Worm (Caenorhabditis elegans) whole organism, midembryonic: Measurements from ENCODE around the gene T24D5.2.

Experiments used
- cog-1 ChIP-seq: sonication (generic microtip); optimal IDR thresholded peaks from 2 replicates; lab custom pipeline; 2016; ENCODE audit warnings: missing genetic modification characterization, missing compliant biosample characterization
- med-1 ChIP-seq: sonication (generic microtip); optimal IDR thresholded peaks from 2 replicates; lab custom pipeline; 2017; ENCODE audit warnings: missing genetic modification characterization, mild to moderate bottlenecking, missing compliant biosample characterization, antibody characterized with exemption, missing genetic modification reagents; ENCODE audit not compliant: insufficient read depth
- tab-1 ChIP-seq: fragments of 200-800 bp; sonication (Bioruptor generic); IDR thresholded peaks from 2 replicates; pipeline ENCODE4 v1.3.6; 2022; ENCODE audit warnings: missing genetic modification characterization, missing compliant biosample characterization
- ztf-23 ChIP-seq: fragments of 200-800 bp; sonication (Bioruptor generic); IDR thresholded peaks from 2 replicates; pipeline ENCODE4 v1.3.6; 2022; ENCODE audit warnings: missing genetic modification reagents, missing genetic modification characterization, missing compliant biosample characterization

DNA sequence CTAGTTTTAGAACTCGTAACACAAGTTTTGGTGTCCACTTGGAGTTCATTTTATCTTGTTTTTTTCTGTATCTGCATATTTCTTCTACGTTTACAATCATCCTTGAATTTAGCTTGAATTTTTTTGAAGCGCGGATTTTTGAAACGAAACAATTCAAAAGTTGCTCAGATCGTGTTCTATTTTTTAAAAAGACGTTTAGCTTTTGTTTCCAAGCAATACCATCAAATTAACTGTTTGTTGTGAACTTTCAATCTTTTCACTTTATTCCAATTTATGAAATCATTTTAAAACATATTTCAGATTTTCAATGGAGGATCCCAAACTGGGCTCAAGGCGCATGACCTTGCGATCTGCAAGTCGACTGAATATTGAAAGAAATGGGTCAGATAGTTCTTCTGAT lies 32.9 kb upstream of the T24D5.2 start, which contains the start of gene R09A8.2:
- no peak for TF ChIP-seq med-1
- TF ChIP-seq ztf-23: no peak
- TF ChIP-seq tab-1 (GFP tag; lab: Robert Waterston, UW): no peak
- no peak for TF ChIP-seq cog-1 (tag; lab: Kevin White, UChicago)
